Worm (Caenorhabditis elegans): Measurements from ENCODE around the gene F59A6.2.

ce11 chrII:4984151-4984550 lies 30.3 kb upstream of the F59A6.2 start:
- TF ChIP-seq nhr-12 (tag; optimal IDR thresholded peaks at IDR 0.05) (no peak), nhr-237 (tag; optimal IDR thresholded peaks at IDR 0.05) (no peak), ama-1 (optimal IDR thresholded peaks at IDR 0.05) (no peak), unc-62 (GFP tag; optimal IDR thresholded peaks at IDR 0.05) (no peak)
